Worm (Caenorhabditis elegans): Measurements from ENCODE around the gene R05H5.3.

- TF ChIP-seq M03D4.4 (tag; optimal IDR thresholded peaks at IDR 0.05) (no peak), ces-1 (GFP tag; optimal IDR thresholded peaks at IDR 0.05) (no peak), sem-2 (GFP tag; optimal IDR thresholded peaks at IDR 0.05) (no peak), nhr-28 (tag; optimal IDR thresholded peaks at IDR 0.05) (no peak), mab-5 (tag; optimal IDR thresholded peaks at IDR 0.05) (no peak), ceh-83 (GFP tag; optimal IDR thresholded peaks at IDR 0.05) (no peak)
These were observed 49.7 kb downstream of the R05H5.3 start for ce11 chrII:10247154-10247553.

All from whole organism, mixed stage, embryonic.